Fruit fly (Drosophila melanogaster): ENCODE data around the gene CG8010.

dm6 chrX:19314283-19315178 lies 45.8 kb upstream of the CG8010 start:
- no peak for TF ChIP-seq sob (GFP tag; IDR thresholded peaks at IDR 0.05)
- TF ChIP-seq trh (GFP tag; optimal IDR thresholded peaks at IDR 0.05) = no peak
- TF ChIP-seq Nf-YA (GFP tag; IDR thresholded peaks at IDR 0.05) = no peak
- no peak for TF ChIP-seq CG1832 (GFP tag; optimal IDR thresholded peaks at IDR 0.05)
- no peak for TF ChIP-seq Atf3 (GFP tag; optimal IDR thresholded peaks at IDR 0.05)
- no peak for TF ChIP-seq hb (GFP tag; IDR thresholded peaks at IDR 0.05; ENCODE audit: partially characterized antibody)
- no peak for TF ChIP-seq dmrt99B (tag; optimal IDR thresholded peaks at IDR 0.05)
- TF ChIP-seq ttk (GFP tag; IDR thresholded peaks at IDR 0.05) = no peak
- TF ChIP-seq CG30431 (GFP tag; optimal IDR thresholded peaks at IDR 0.05) = no peak
- TF ChIP-seq CG17802 (tag; optimal IDR thresholded peaks at IDR 0.05) = no peak
- TF ChIP-seq CG7271 (tag; optimal IDR thresholded peaks at IDR 0.05) = no peak
- no peak for TF ChIP-seq ftz-f1 (GFP tag; optimal IDR thresholded peaks at IDR 0.05)
